Worm (Caenorhabditis elegans): ENCODE data around the gene T02G5.7.
"Not testable (repeated sequence)": the region's sequence is repeated elsewhere in the genome, so short reads cannot be mapped to it uniquely, and the experiment has no call there.

- not testable (repeated sequence) for TF ChIP-seq ama-1 (optimal IDR thresholded peaks at IDR 0.05); lin-13 (GFP tag; optimal IDR thresholded peaks at IDR 0.05); ztf-11 (tag; optimal IDR thresholded peaks at IDR 0.05); elt-3 (tag; optimal IDR thresholded peaks at IDR 0.05); nhr-77 (tag; optimal IDR thresholded peaks at IDR 0.05); ceh-82 (tag; optimal IDR thresholded peaks at IDR 0.05); lsy-2 (tag; optimal IDR thresholded peaks at IDR 0.05); egl-27 (tag; optimal IDR thresholded peaks at IDR 0.05); nhr-237 (tag; optimal IDR thresholded peaks at IDR 0.05)
Measured at ce11 chrII:7084021-7084420, 8.6 kb downstream of the T02G5.7 start, which contains the start of the genes T02G5.14 and T02G5.15.
